Worm (Caenorhabditis elegans): ENCODE results near the gene acly-2.

The acly-2 gene

ce11 chrV:13116114-13116603 lies at the start of gene acly-2:
acly-2 (plus strand) TSS chrV:13116488.
- TF ChIP-seq ham-2 (GFP tag; optimal IDR thresholded peaks at IDR 0.05) (peak; percentile 33), zip-8 (tag; optimal IDR thresholded peaks at IDR 0.05) (peak; percentile 75), elt-1 (tag; optimal IDR thresholded peaks at IDR 0.05; ENCODE audit: borderline replicate concordance, insufficient read depth) (peak; percentile 25), nhr-12 (tag; optimal IDR thresholded peaks at IDR 0.05) (no peak)

ce11 chrV:13070278-13070677 lies 46.0 kb upstream of the acly-2 start:
- TF ChIP-seq bed-3 (GFP tag; optimal IDR thresholded peaks at IDR 0.05) (no peak), flh-1 (GFP tag; optimal IDR thresholded peaks at IDR 0.05) (no peak), blmp-1 (tag; optimal IDR thresholded peaks at IDR 0.05) (no peak), nhr-237 (tag; optimal IDR thresholded peaks at IDR 0.05) (no peak), ceh-39 (tag; optimal IDR thresholded peaks at IDR 0.05) (no peak), lsy-2 (tag; optimal IDR thresholded peaks at IDR 0.05) (no peak), mab-5 (tag; optimal IDR thresholded peaks at IDR 0.05) (no peak), nhr-12 (tag; optimal IDR thresholded peaks at IDR 0.05) (no peak), ztf-11 (tag; optimal IDR thresholded peaks at IDR 0.05) (no peak), snpc-4 (tag; optimal IDR thresholded peaks at IDR 0.05) (no peak), M03D4.4 (tag; optimal IDR thresholded peaks at IDR 0.05) (no peak), cnd-1 (tag; optimal IDR thresholded peaks at IDR 0.05) (no peak), hlh-1 (tag; optimal IDR thresholded peaks at IDR 0.05) (no peak), unc-39 (tag; optimal IDR thresholded peaks at IDR 0.05) (no peak), ces-1 (GFP tag; optimal IDR thresholded peaks at IDR 0.05) (no peak), unc-120 (tag; optimal IDR thresholded peaks at IDR 0.05; ENCODE audit: poor library complexity, severe bottlenecking) (no peak)

DNA sequence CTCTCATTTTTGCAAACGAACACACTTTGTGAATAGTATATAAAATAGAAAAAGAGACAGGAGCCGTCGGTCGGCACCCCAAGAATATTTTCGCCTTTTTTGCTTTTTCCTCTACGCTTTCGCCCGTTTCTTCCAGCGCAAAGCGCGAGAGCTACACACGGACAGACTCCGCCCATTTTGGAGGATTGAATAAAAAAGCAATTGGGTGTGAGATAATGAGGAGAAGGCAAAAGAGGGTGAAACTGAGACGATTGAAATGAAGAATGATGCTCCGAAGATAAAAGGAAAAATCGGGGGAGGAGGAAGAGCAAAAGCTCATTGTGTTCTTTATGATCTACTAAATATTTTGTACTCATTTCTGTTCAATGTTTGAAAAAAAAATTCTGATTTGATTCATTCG lies 45.2 kb upstream of the acly-2 start, which contains the start of gene C34B4.3:
C34B4.3 (minus strand) TSS at position 101 of the 400 bp plus-strand sequence.
- TF ChIP-seq mab-5 (tag; optimal IDR thresholded peaks at IDR 0.05) = no peak
- no peak for TF ChIP-seq pha-4 (tag; optimal IDR thresholded peaks at IDR 0.05)
- TF ChIP-seq tbx-8 (GFP tag; optimal IDR thresholded peaks at IDR 0.05) = no peak
- TF ChIP-seq nhr-76 (tag; optimal IDR thresholded peaks at IDR 0.05) = no peak
- no peak for TF ChIP-seq nhr-237 (tag; optimal IDR thresholded peaks at IDR 0.05)
- TF ChIP-seq hlh-1 (tag; optimal IDR thresholded peaks at IDR 0.05) = no peak
- TF ChIP-seq elt-1 (tag; optimal IDR thresholded peaks at IDR 0.05; ENCODE audit: borderline replicate concordance, insufficient read depth) = no peak
- TF ChIP-seq mls-2 (tag; optimal IDR thresholded peaks at IDR 0.05) = no peak
- TF ChIP-seq unc-62 (GFP tag; optimal IDR thresholded peaks at IDR 0.05) = no peak
- TF ChIP-seq nhr-2 (tag; optimal IDR thresholded peaks at IDR 0.05) = no peak
- no peak for TF ChIP-seq snpc-4 (tag; optimal IDR thresholded peaks at IDR 0.05)
- no peak for TF ChIP-seq bed-3 (GFP tag; optimal IDR thresholded peaks at IDR 0.05)
- TF ChIP-seq cnd-1 (tag; optimal IDR thresholded peaks at IDR 0.05) = no peak
- TF ChIP-seq ces-1 (GFP tag; optimal IDR thresholded peaks at IDR 0.05) = no peak

DNA sequence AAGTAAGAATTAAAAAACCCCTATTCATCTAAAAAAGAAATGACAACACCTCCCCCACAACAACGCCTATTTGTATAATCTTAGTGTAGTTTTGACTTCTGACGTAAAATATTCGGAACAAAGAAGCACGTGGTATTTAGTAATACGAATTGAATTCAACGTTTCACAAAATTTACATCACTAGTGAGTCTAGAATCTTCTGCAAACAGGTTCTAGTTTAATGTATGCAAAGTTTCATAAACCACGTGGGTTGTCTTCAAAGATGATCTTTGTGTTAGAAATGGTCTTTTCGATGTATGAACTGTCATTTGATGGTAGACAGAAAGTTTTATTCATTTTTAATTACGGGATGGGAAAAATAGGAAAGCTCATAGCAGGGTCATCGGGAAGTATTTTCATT lies 43.1 kb upstream of the acly-2 start:
- TF ChIP-seq lsy-2 (tag; optimal IDR thresholded peaks at IDR 0.05) = no peak
- TF ChIP-seq ham-2 (GFP tag; optimal IDR thresholded peaks at IDR 0.05) = no peak
- no peak for TF ChIP-seq pha-4 (tag; optimal IDR thresholded peaks at IDR 0.05)
- TF ChIP-seq nhr-12 (tag; optimal IDR thresholded peaks at IDR 0.05) = no peak
- TF ChIP-seq nhr-28 (tag; optimal IDR thresholded peaks at IDR 0.05) = no peak
- no peak for TF ChIP-seq snpc-4 (tag; optimal IDR thresholded peaks at IDR 0.05)
- no peak for TF ChIP-seq zip-8 (tag; optimal IDR thresholded peaks at IDR 0.05)

ce11 chrV:13074148-13074547 lies 42.1 kb upstream of the acly-2 start:
- TF ChIP-seq ces-1 (GFP tag; optimal IDR thresholded peaks at IDR 0.05) (peak; percentile 54), elt-1 (tag; optimal IDR thresholded peaks at IDR 0.05; ENCODE audit: borderline replicate concordance, insufficient read depth) (no peak)

DNA sequence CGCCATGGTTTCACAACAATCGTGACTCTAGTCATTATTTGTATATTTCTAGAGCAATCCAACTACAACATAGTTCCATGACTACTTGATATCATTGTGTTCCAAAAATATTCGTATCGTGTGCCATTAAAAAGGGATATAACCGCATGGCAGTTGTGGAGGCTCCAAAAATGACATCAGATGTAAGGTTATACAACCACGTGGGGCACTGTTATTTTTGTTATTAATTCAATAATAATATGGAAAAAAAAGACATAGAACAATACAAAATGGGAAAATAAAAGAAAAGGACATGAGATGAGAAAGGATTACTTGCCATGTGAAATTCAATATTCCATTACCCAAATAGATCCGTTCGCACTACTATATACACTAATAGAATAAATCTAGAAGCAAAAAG lies 40.9 kb upstream of the acly-2 start:
- TF ChIP-seq mls-2 (tag; optimal IDR thresholded peaks at IDR 0.05) (no peak), ceh-39 (tag; optimal IDR thresholded peaks at IDR 0.05) (no peak), cnd-1 (tag; optimal IDR thresholded peaks at IDR 0.05) (no peak), unc-120 (tag; optimal IDR thresholded peaks at IDR 0.05; ENCODE audit: poor library complexity, severe bottlenecking) (no peak), snpc-4 (tag; optimal IDR thresholded peaks at IDR 0.05) (no peak), tbx-8 (GFP tag; optimal IDR thresholded peaks at IDR 0.05) (no peak), lin-13 (tag; optimal IDR thresholded peaks at IDR 0.05) (no peak), zip-8 (tag; optimal IDR thresholded peaks at IDR 0.05) (no peak), unc-39 (tag; optimal IDR thresholded peaks at IDR 0.05) (no peak), sem-2 (GFP tag; optimal IDR thresholded peaks at IDR 0.05) (no peak), M03D4.4 (tag; optimal IDR thresholded peaks at IDR 0.05) (no peak), pha-4 (tag; optimal IDR thresholded peaks at IDR 0.05) (no peak), drap-1 (GFP tag; optimal IDR thresholded peaks at IDR 0.05) (no peak)

Data from whole organism, mixed stage, embryonic.